Fruit fly (Drosophila melanogaster): ENCODE data around the gene trh.

Gene trh

DNA sequence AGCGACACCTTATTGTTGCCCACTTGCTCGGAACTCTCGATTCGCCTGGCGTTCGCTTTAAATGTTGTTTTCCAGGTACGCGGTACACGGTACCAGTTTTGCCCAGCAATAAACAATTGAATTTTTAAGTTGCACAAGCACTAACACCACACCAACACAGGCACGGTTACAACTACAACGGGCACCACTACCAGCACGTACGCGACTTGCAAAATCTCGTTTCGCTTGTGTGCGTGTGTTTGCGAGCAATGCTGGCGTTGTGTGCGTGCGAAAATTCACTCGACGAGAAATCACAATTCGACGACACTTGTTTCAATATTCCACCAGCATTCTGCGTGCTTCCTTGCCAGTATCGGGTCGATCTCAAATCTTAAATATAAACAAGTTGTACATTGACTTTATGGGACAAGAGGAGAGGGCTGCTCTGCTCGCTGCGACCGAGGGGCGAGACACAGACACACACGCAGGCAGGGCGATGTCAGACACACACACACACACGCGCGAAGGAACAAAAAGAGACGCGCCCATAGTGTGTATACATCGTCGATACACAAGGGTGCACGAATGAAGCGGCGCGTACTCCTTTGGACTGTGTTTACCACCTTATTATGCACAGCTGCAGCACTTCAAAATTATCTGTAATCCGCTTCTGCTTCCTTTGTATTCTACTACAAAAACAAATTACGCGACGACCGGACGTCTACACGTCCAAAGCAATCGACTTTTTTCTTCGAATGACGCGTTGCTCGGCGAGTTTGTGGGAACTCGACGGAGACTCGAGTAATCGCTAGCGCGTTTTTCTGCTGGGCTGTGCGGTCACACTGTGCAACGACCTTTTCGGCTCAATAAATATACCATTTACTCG lies 73.1 kb downstream of the trh start, which contains the start of gene fwd (continued):
- TF ChIP-seq cyc (GFP tag; optimal IDR thresholded peaks at IDR 0.05): no peak
- no peak for TF ChIP-seq fd85E (GFP tag; optimal IDR thresholded peaks at IDR 0.05)
- TF ChIP-seq esn (GFP tag; optimal IDR thresholded peaks at IDR 0.05): no peak
- peak; percentile 20 for TF ChIP-seq CG1621 (tag; optimal IDR thresholded peaks at IDR 0.05)
- peak; percentile 61 for TF ChIP-seq Sox14 (GFP tag; optimal IDR thresholded peaks at IDR 0.05)
- no peak for TF ChIP-seq CG32006 (GFP tag; optimal IDR thresholded peaks at IDR 0.05)
- TF ChIP-seq CG8319 (GFP tag; optimal IDR thresholded peaks at IDR 0.05): no peak
- TF ChIP-seq Met (GFP tag; optimal IDR thresholded peaks at IDR 0.05): no peak
- no peak for TF ChIP-seq dac (GFP tag; optimal IDR thresholded peaks at IDR 0.05)

DNA sequence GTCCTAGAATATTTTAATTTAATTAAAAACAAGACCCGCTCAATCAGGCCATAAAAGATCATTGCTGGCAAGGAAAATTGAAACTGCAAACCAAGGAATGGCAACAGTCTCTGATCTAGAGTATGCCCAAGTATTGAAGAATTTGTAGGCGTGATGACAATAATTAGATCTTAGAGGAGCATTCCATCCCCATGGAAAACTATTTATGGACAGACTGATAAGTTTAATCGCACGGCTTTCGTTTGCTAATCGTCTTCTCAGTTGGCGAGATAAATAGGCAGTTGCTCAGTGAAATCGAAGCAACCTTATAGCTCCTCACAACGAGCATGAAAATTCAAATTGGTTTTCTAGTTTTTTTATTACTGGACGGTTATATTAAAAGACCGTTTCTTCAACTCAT lies 75.6 kb downstream of the trh start, which contains the start of gene ddbt:
ddbt (plus strand) TSS at position 301 of the 400 bp plus-strand sequence.
- TF ChIP-seq CG7368 (GFP tag; optimal IDR thresholded peaks at IDR 0.05) (no peak), CG6276 (GFP tag; optimal IDR thresholded peaks at IDR 0.05) (no peak), lz (GFP tag; optimal IDR thresholded peaks at IDR 0.05) (no peak), CG6854 (GFP tag; optimal IDR thresholded peaks at IDR 0.05) (no peak), dac (GFP tag; optimal IDR thresholded peaks at IDR 0.05) (no peak), Hr39 (GFP tag; optimal IDR thresholded peaks at IDR 0.05) (no peak), CG11902 (GFP tag; optimal IDR thresholded peaks at IDR 0.05) (no peak), vri (GFP tag; optimal IDR thresholded peaks at IDR 0.05) (no peak), Met (GFP tag; optimal IDR thresholded peaks at IDR 0.05) (no peak), CG4318 (GFP tag; optimal IDR thresholded peaks at IDR 0.05) (no peak), CG6808 (GFP tag; optimal IDR thresholded peaks at IDR 0.05) (no peak), esn (GFP tag; optimal IDR thresholded peaks at IDR 0.05) (no peak), fd85E (GFP tag; optimal IDR thresholded peaks at IDR 0.05) (no peak), dsx (GFP tag; optimal IDR thresholded peaks at IDR 0.05; ENCODE audit: poor library complexity, severe bottlenecking) (no peak), Hr38 (GFP tag; optimal IDR thresholded peaks at IDR 0.05) (no peak), Sox14 (GFP tag; optimal IDR thresholded peaks at IDR 0.05) (no peak)

Data from whole organism, prepupa.